Worm (Caenorhabditis elegans) whole organism, early embryonic: ENCODE results near the gene R07B7.6.

Experiments used
- B0310.2 ChIP-seq: sonication (generic microtip); optimal IDR thresholded peaks from 2 replicates; lab custom pipeline; 2016; ENCODE audit warnings: mild to moderate bottlenecking, missing genetic modification characterization, missing compliant biosample characterization
- ama-1 ChIP-seq: fragments of 150-350 bp; optimal IDR thresholded peaks from 2 replicates; lab custom pipeline; 2014
- ceh-13 ChIP-seq: fragments of 200-800 bp; sonication (Bioruptor generic); optimal IDR thresholded peaks from 2 replicates; lab custom pipeline; 2018; ENCODE audit warnings: mild to moderate bottlenecking, missing genetic modification characterization, missing compliant biosample characterization
- ceh-36 ChIP-seq: sonication (generic microtip); optimal IDR thresholded peaks from 2 replicates; lab custom pipeline; 2016; ENCODE audit warnings: missing genetic modification characterization, inconsistent platforms, missing compliant biosample characterization
- flt-1 ChIP-seq: fragments of 200-800 bp; sonication (Bioruptor generic); IDR thresholded peaks from 2 replicates; pipeline ENCODE4 v1.3.6; 2022; ENCODE audit warnings: missing genetic modification characterization, missing compliant biosample characterization
- hmbx-1 ChIP-seq: sonication (generic microtip); optimal IDR thresholded peaks from 2 replicates; lab custom pipeline; 2016; ENCODE audit warnings: mild to moderate bottlenecking, missing genetic modification characterization, missing compliant biosample characterization
- hmg-4 ChIP-seq: fragments of 200-800 bp; sonication (Bioruptor generic); optimal IDR thresholded peaks from 2 replicates; lab custom pipeline; 2018; ENCODE audit warnings: mild to moderate bottlenecking, missing genetic modification characterization, missing compliant biosample characterization
- scrt-1 ChIP-seq: fragments of 200-800 bp; sonication (Bioruptor generic); IDR thresholded peaks from 2 replicates; pipeline ENCODE4 v1.3.6; 2022; ENCODE audit warnings: missing genetic modification characterization, missing compliant biosample characterization
- tbx-11 ChIP-seq: fragments of 200-800 bp; sonication (Bioruptor generic); IDR thresholded peaks from 2 replicates; pipeline ENCODE4 v1.3.6; 2022; ENCODE audit warnings: missing genetic modification characterization, missing compliant biosample characterization
- tbx-37 ChIP-seq: fragments of 200-800 bp; sonication (Bioruptor generic); conservative IDR thresholded peaks from 2 replicates; pipeline ENCODE4 v1.3.6; 2022; ENCODE audit warnings: missing genetic modification reagents, missing genetic modification characterization, missing compliant biosample characterization

DNA sequence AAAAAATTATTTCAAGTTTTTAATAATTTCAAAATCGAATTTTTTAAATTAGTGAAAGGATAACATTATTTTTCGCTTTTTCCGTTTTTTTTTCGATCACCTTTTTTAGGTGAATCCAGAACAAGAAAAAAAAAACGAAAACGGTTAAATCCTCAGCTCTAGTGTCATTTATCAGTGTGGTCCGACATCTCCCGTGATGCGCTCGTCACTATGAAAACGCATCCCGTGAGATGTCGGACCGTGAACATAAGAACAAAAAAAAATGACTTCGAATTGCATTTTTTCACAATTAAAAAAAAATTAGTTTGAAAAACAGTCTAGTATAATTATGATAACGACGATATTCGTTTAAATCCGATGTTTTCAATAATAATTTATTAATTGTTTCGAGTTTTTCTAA, 27.1 kb downstream of the R07B7.6 start:
- TF ChIP-seq ama-1 (lab: Kevin White, UChicago) = no peak
- no peak for TF ChIP-seq tbx-11 (GFP tag; lab: Robert Waterston, UW)
- no peak for TF ChIP-seq ceh-36 (tag; lab: Kevin White, UChicago)
- no peak for TF ChIP-seq hmbx-1 (tag; lab: Kevin White, UChicago)
- TF ChIP-seq scrt-1 = no peak
- no peak for TF ChIP-seq hmg-4 (GFP tag; lab: Kevin White, UChicago)
- no peak for TF ChIP-seq flt-1
- TF ChIP-seq ceh-13 (GFP tag; lab: Kevin White, UChicago) = no peak
- no peak for TF ChIP-seq B0310.2 (tag; lab: Kevin White, UChicago)
- TF ChIP-seq tbx-37 (GFP tag; lab: Robert Waterston, UW) = no peak
